Worm (Caenorhabditis elegans) whole organism, mixed stage, embryonic: ENCODE measurements around the gene pals-31.

Experiments used
- blmp-1 ChIP-seq: fragments of 150-350 bp; optimal IDR thresholded peaks from 2 replicates; lab custom pipeline; 2014; ENCODE audit warnings: missing biosample characterization, missing genetic modification characterization
- mep-1 ChIP-seq: fragments of 150-350 bp; optimal IDR thresholded peaks from 2 replicates; lab custom pipeline; 2017; ENCODE audit warnings: missing biosample characterization, missing genetic modification reagents, missing genetic modification characterization, inconsistent platforms
- sem-2 ChIP-seq: fragments of 200-800 bp; sonication (Bioruptor generic); optimal IDR thresholded peaks from 2 replicates; lab custom pipeline; 2018; ENCODE audit warnings: mild to moderate bottlenecking, missing genetic modification characterization, missing compliant biosample characterization
- unc-62 ChIP-seq: fragments of 150-350 bp; optimal IDR thresholded peaks from 2 replicates; lab custom pipeline; 2014; ENCODE audit warnings: missing biosample characterization, missing genetic modification reagents, missing genetic modification characterization
- ztf-11 ChIP-seq: fragments of 150-350 bp; optimal IDR thresholded peaks from 2 replicates; lab custom pipeline; 2014; ENCODE audit warnings: missing biosample characterization, missing genetic modification characterization

- no peak for TF ChIP-seq blmp-1 (tag; lab: Kevin White, UChicago)
- TF ChIP-seq ztf-11 (tag; lab: Kevin White, UChicago) = no peak
- TF ChIP-seq sem-2 = no peak
- no peak for TF ChIP-seq unc-62 (GFP tag; lab: Kevin White, UChicago)
- no peak for TF ChIP-seq mep-1 (tag; lab: Kevin White, UChicago)
Measured at ce11 chrV:646888-647287, 10.5 kb downstream of the pals-31 start, which contains the start of gene ugt-42.
